Worm (Caenorhabditis elegans) whole organism, L4/young adult: ENCODE measurements around the gene wee-1.1.

Source experiments
- dao-5 ChIP-seq: sonication (generic microtip); optimal IDR thresholded peaks from 2 replicates; lab custom pipeline; 2016; ENCODE audit warnings: missing genotype, missing genetic modification characterization, moderate library complexity, missing compliant biosample characterization
- him-1 ChIP-seq: sonication (generic microtip); optimal IDR thresholded peaks from 2 replicates; lab custom pipeline; 2016; ENCODE audit warnings: missing genotype, missing genetic modification reagents, missing genetic modification characterization, missing compliant biosample characterization

DNA sequence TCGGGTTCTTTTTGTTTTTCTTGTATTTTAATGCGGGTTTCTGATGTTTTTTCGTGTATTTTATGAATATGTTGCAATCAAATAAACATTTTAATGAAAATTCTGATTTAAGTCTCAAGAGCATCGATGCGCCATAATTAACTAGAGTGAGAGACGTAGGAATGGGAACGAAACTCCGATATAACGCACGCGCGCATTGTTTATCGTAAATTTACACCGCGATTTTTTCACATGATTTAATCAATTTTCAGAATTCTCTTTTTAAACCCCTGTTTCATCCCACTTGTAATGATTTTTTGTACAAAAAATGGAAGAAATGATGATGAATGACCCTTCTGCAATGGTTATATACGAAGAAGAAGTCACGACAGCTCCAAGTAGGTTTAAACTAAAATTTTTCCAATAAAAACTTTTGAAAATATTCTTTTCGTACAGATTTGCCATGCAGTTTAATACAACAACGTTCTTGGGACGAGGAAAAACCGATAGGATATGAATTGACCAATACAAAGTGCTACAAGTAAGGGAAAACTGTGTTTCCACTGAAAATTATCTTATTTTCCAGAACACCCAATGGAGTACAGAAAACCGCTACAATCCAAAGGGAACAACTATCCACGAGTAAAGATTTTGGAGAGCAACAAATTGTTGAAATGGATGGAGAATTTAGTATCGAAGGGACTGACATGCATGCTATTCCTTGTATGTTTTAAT, 25.8 kb downstream of the wee-1.1 start, which contains the start of gene zfp-2:
- TF ChIP-seq dao-5 (tag; lab: Kevin White, UChicago) (no peak), him-1 (tag; lab: Kevin White, UChicago) (no peak)
